Fruit fly (Drosophila melanogaster) whole organism, prepupa: ENCODE measurements around the gene Cdk12.

Experiments used
- CG10631 ChIP-seq: fragments of 200-800 bp; sonication (Bioruptor generic); optimal IDR thresholded peaks from 2 replicates; lab custom pipeline; 2016; ENCODE audit warnings: missing biosample characterization, missing genetic modification characterization
- CG10669 ChIP-seq: fragments of 200-800 bp; sonication (Bioruptor generic); optimal IDR thresholded peaks from 3 replicates; lab custom pipeline; 2018; ENCODE audit warnings: missing biosample characterization, mild to moderate bottlenecking, missing genetic modification characterization, moderate library complexity
- CG11762 ChIP-seq: fragments of 200-800 bp; sonication (Bioruptor generic); optimal IDR thresholded peaks from 3 replicates; lab custom pipeline; 2016; ENCODE audit warnings: missing biosample characterization, missing genetic modification characterization; ENCODE audit not compliant: insufficient read depth
- CG15336 ChIP-seq: fragments of 200-800 bp; sonication (Bioruptor generic); IDR thresholded peaks from 2 replicates; pipeline ENCODE4 v1.3.6; 2022; ENCODE audit warnings: missing biosample characterization, missing genetic modification characterization
- CG31627 ChIP-seq: fragments of 200-800 bp; sonication (Bioruptor generic); optimal IDR thresholded peaks from 3 replicates; lab custom pipeline; 2016; ENCODE audit warnings: missing biosample characterization, missing genetic modification characterization
- CG32006 ChIP-seq: fragments of 200-800 bp; sonication (Bioruptor generic); optimal IDR thresholded peaks from 3 replicates; lab custom pipeline; 2017; ENCODE audit warnings: missing biosample characterization, mild to moderate bottlenecking, missing genetic modification characterization
- CG34406 ChIP-seq: fragments of 200-800 bp; sonication (Bioruptor generic); optimal IDR thresholded peaks from 3 replicates; lab custom pipeline; 2016; ENCODE audit warnings: missing biosample characterization, missing genetic modification characterization
- CG4318 ChIP-seq: fragments of 200-800 bp; sonication (Bioruptor generic); optimal IDR thresholded peaks from 3 replicates; lab custom pipeline; 2017; ENCODE audit warnings: missing biosample characterization, mild to moderate bottlenecking, missing genetic modification characterization
- CG6163 ChIP-seq: fragments of 200-800 bp; sonication (Bioruptor generic); IDR thresholded peaks from 3 replicates; pipeline ENCODE4 v1.3.6; 2022; ENCODE audit warnings: missing biosample characterization, missing genetic modification characterization
- CG6276 ChIP-seq: fragments of 200-800 bp; sonication (Bioruptor generic); optimal IDR thresholded peaks from 2 replicates; lab custom pipeline; 2017; ENCODE audit warnings: missing biosample characterization, mild to moderate bottlenecking, missing genetic modification characterization
- CG6792 ChIP-seq: fragments of 200-800 bp; sonication (Bioruptor generic); optimal IDR thresholded peaks from 3 replicates; lab custom pipeline; 2016; ENCODE audit warnings: missing biosample characterization, missing genetic modification characterization
- CG6808 ChIP-seq: fragments of 200-800 bp; sonication (Bioruptor generic); optimal IDR thresholded peaks from 3 replicates; lab custom pipeline; 2017; ENCODE audit warnings: missing biosample characterization, missing genetic modification characterization, mild to moderate bottlenecking, moderate library complexity, missing genetic modification reagents
- CG6854 ChIP-seq: fragments of 200-800 bp; sonication (Bioruptor generic); optimal IDR thresholded peaks from 2 replicates; lab custom pipeline; 2017; ENCODE audit warnings: missing biosample characterization, mild to moderate bottlenecking, missing genetic modification characterization
- CG7368 ChIP-seq: fragments of 200-800 bp; sonication (Bioruptor generic); optimal IDR thresholded peaks from 3 replicates; lab custom pipeline; 2016; ENCODE audit warnings: missing biosample characterization, missing genetic modification characterization
- CG8319 ChIP-seq: fragments of 200-800 bp; sonication (Bioruptor generic); optimal IDR thresholded peaks from 3 replicates; lab custom pipeline; 2016; ENCODE audit warnings: missing biosample characterization, missing genetic modification characterization
- CG8632 ChIP-seq: fragments of 200-800 bp; sonication (Bioruptor generic); optimal IDR thresholded peaks from 3 replicates; lab custom pipeline; 2016; ENCODE audit warnings: missing biosample characterization, missing genetic modification characterization
- CG9139 ChIP-seq: fragments of 200-800 bp; sonication (Bioruptor generic); optimal IDR thresholded peaks from 3 replicates; lab custom pipeline; 2017; ENCODE audit warnings: missing biosample characterization, mild to moderate bottlenecking, missing genetic modification characterization
- Eip75B ChIP-seq: fragments of 200-800 bp; sonication (Bioruptor generic); optimal IDR thresholded peaks from 3 replicates; lab custom pipeline; 2016; ENCODE audit warnings: missing biosample characterization, missing genetic modification characterization
- Eip78C ChIP-seq: fragments of 200-800 bp; sonication (Bioruptor generic); peaks from one replicate; lab custom pipeline; 2016; ENCODE audit warnings: missing biosample characterization, missing genetic modification characterization
- Eip93F ChIP-seq: fragments of 200-800 bp; sonication (Bioruptor generic); optimal IDR thresholded peaks from 2 replicates; lab custom pipeline; 2016; ENCODE audit warnings: missing biosample characterization, mild to moderate bottlenecking, missing genetic modification characterization
- Ets21C ChIP-seq: fragments of 200-800 bp; sonication (Bioruptor generic); optimal IDR thresholded peaks from 3 replicates; lab custom pipeline; 2016; ENCODE audit warnings: missing biosample characterization, missing genetic modification characterization
- Gug ChIP-seq: fragments of 200-800 bp; sonication (Bioruptor generic); IDR thresholded peaks from 2 replicates; pipeline ENCODE4 v1.3.6; 2022; ENCODE audit warnings: missing biosample characterization, missing genetic modification characterization
- Hr38 ChIP-seq: sonication (Bioruptor generic); optimal IDR thresholded peaks from 2 replicates; lab custom pipeline; 2016; ENCODE audit warnings: missing biosample characterization, missing genetic modification characterization
- Hr39 ChIP-seq: fragments of 200-800 bp; sonication (Bioruptor generic); optimal IDR thresholded peaks from 2 replicates; lab custom pipeline; 2016; ENCODE audit warnings: missing biosample characterization, missing genetic modification characterization
- Lpt ChIP-seq: fragments of 200-800 bp; sonication (Bioruptor generic); optimal IDR thresholded peaks from 3 replicates; lab custom pipeline; 2016; ENCODE audit warnings: missing biosample characterization, missing genetic modification characterization
- Met ChIP-seq: fragments of 200-800 bp; sonication (Bioruptor generic); optimal IDR thresholded peaks from 3 replicates; lab custom pipeline; 2016; ENCODE audit warnings: missing biosample characterization, missing genetic modification characterization
- OdsH ChIP-seq: fragments of 200-800 bp; sonication (Bioruptor generic); optimal IDR thresholded peaks from 3 replicates; lab custom pipeline; 2016; ENCODE audit warnings: missing biosample characterization, missing genetic modification characterization
- Smox ChIP-seq: fragments of 200-800 bp; sonication (Bioruptor generic); optimal IDR thresholded peaks from 3 replicates; lab custom pipeline; 2016; ENCODE audit warnings: missing biosample characterization, missing genetic modification characterization
- Sox102F ChIP-seq: fragments of 200-800 bp; sonication (Bioruptor generic); optimal IDR thresholded peaks from 2 replicates; lab custom pipeline; 2016; ENCODE audit warnings: missing biosample characterization, mild to moderate bottlenecking, missing genetic modification characterization
- Sox14 ChIP-seq: fragments of 200-800 bp; sonication (Bioruptor generic); optimal IDR thresholded peaks from 3 replicates; lab custom pipeline; 2016; ENCODE audit warnings: missing biosample characterization, missing genetic modification characterization
- achi ChIP-seq: fragments of 200-800 bp; sonication (Bioruptor generic); optimal IDR thresholded peaks from 3 replicates; lab custom pipeline; 2016; ENCODE audit warnings: missing biosample characterization, missing genetic modification characterization
- acj6 ChIP-seq: fragments of 200-800 bp; sonication (Bioruptor generic); optimal IDR thresholded peaks from 3 replicates; lab custom pipeline; 2016; ENCODE audit warnings: missing biosample characterization, missing genetic modification characterization
- dac ChIP-seq: fragments of 200-800 bp; sonication (Bioruptor generic); optimal IDR thresholded peaks from 2 replicates; lab custom pipeline; 2017; ENCODE audit warnings: missing biosample characterization, mild to moderate bottlenecking, missing genetic modification characterization
- dsx ChIP-seq: fragments of 200-800 bp; optimal IDR thresholded peaks from 3 replicates; lab custom pipeline; 2019; ENCODE audit warnings: missing biosample characterization, mild to moderate bottlenecking, missing genetic modification characterization, moderate library complexity; ENCODE audit not compliant: poor library complexity, severe bottlenecking
- esn ChIP-seq: fragments of 200-800 bp; sonication (Bioruptor generic); optimal IDR thresholded peaks from 2 replicates; lab custom pipeline; 2016; ENCODE audit warnings: missing biosample characterization, mild to moderate bottlenecking, missing genetic modification characterization, moderate library complexity
- fd59A ChIP-seq: fragments of 200-800 bp; sonication (Bioruptor generic); optimal IDR thresholded peaks from 2 replicates; lab custom pipeline; 2017; ENCODE audit warnings: missing biosample characterization, mild to moderate bottlenecking, missing genetic modification characterization, missing genetic modification reagents
- lz ChIP-seq: fragments of 200-800 bp; sonication (Bioruptor generic); optimal IDR thresholded peaks from 3 replicates; lab custom pipeline; 2016; ENCODE audit warnings: missing biosample characterization, missing genetic modification characterization
- net ChIP-seq: fragments of 200-800 bp; sonication (Bioruptor generic); optimal IDR thresholded peaks from 3 replicates; lab custom pipeline; 2016; ENCODE audit warnings: missing biosample characterization, missing genetic modification characterization
- pdm3 ChIP-seq: fragments of 200-800 bp; sonication (Bioruptor generic); optimal IDR thresholded peaks from 3 replicates; lab custom pipeline; 2016; ENCODE audit warnings: missing biosample characterization, missing genetic modification characterization
- salr ChIP-seq, 2 experiments: fragments of 200-800 bp; sonication (Bioruptor generic); optimal IDR thresholded peaks; 3 replicates each; lab custom pipeline; 2016 to 2018; ENCODE audit warnings: missing biosample characterization in 2 of 2, missing genetic modification characterization in 2 of 2, mild to moderate bottlenecking in 1 of 2
- spab ChIP-seq: fragments of 200-800 bp; sonication (Bioruptor generic); optimal IDR thresholded peaks from 2 replicates; lab custom pipeline; 2017; ENCODE audit warnings: missing biosample characterization, mild to moderate bottlenecking, missing genetic modification characterization, missing genetic modification reagents
- svp ChIP-seq: fragments of 200-800 bp; sonication (Bioruptor generic); peaks from one replicate; lab custom pipeline; 2016; ENCODE audit warnings: missing biosample characterization, missing genetic modification characterization

Gene Cdk12

dm6 chr3L:21507354-21507928 lies 8.7 kb upstream of the Cdk12 start, which contains the start of the genes Glg1 and M6 (continued):
- TF ChIP-seq salr (GFP tag; optimal IDR thresholded peaks at IDR 0.05; lab: Kevin White, UChicago) (peak in 1 of 2 experiments; percentile 40), CG6276 (peak; percentile 33), spab (GFP tag; lab: Kevin White, UChicago) (no peak), pdm3 (GFP tag; lab: Kevin White, UChicago) (no peak), Met (GFP tag; lab: Kevin White, UChicago) (peak; percentile 66), Hr38 (GFP tag; lab: Kevin White, UChicago) (no peak), Sox14 (GFP tag; lab: Kevin White, UChicago) (peak; percentile 64), CG6854 (GFP tag; lab: Kevin White, UChicago) (no peak), net (GFP tag; lab: Kevin White, UChicago) (peak; percentile 27), Gug (GFP tag; lab: Robert Waterston, UW) (peak; percentile 49; the same call in 1 of the 2 replicates), Ets21C (GFP tag; lab: Kevin White, UChicago) (peak; percentile 61), svp (GFP tag; lab: Kevin White, UChicago) (no peak), Lpt (GFP tag; lab: Kevin White, UChicago) (no peak), Eip93F (GFP tag; lab: Kevin White, UChicago) (peak; percentile 15)

DNA sequence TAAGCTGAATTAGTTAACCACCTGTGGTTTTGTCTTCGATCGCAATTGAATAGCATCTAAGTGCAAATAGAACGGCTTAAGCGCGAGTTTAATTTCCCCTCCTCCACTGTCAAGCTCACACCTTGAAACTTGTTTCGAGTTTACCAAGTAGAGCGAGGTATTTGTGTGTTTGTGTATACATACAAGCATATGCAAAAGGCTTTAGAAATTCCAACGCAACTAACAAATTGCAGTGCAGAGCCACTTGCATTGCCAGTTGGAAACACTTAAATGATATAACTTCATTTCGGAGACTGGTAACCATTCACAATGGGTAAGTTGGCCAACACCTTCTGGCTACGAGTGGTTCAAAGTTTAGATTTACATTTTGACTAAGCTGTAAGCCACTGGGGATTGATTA lies 8.2 kb upstream of the Cdk12 start:
- TF ChIP-seq svp (GFP tag; lab: Kevin White, UChicago) = no peak
- no peak for TF ChIP-seq Ets21C (GFP tag; lab: Kevin White, UChicago)
- no peak for TF ChIP-seq Smox (GFP tag; lab: Kevin White, UChicago)
- TF ChIP-seq CG15336 (GFP tag; lab: Robert Waterston, UW) = no peak
- no peak for TF ChIP-seq lz (GFP tag; lab: Kevin White, UChicago)
- no peak for TF ChIP-seq Gug (GFP tag; lab: Robert Waterston, UW)
- no peak for TF ChIP-seq CG4318
- TF ChIP-seq CG10631 (GFP tag; lab: Kevin White, UChicago) = no peak
- no peak for TF ChIP-seq Hr39
- no peak for TF ChIP-seq acj6 (GFP tag; lab: Kevin White, UChicago)
- no peak for TF ChIP-seq CG6854 (GFP tag; lab: Kevin White, UChicago)
- TF ChIP-seq CG6808 (GFP tag; lab: Kevin White, UChicago) = no peak
- TF ChIP-seq Eip75B (GFP tag; lab: Kevin White, UChicago) = no peak
- no peak for TF ChIP-seq CG8632 (GFP tag; lab: Kevin White, UChicago)

DNA sequence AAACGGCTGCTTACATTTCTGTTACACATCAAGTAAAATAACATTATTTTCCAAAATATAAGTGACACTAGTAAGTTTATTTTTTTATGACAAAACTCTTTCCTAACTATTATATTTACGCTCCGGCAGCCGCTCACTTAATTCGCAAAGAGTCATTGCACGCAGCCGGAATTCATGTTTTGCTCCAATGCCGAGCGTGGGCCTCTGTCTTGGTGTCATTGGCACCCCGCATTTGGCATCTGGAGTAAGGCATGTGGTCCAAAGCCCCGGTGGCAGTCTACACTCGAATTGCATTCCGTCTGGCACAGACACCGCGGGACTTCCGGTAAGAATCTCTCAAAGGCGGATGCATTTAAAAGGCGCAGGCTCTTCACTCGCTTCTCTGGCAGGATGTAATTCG lies 7.5 kb upstream of the Cdk12 start:
- TF ChIP-seq Eip78C (peak; percentile 45), CG6808 (GFP tag; lab: Kevin White, UChicago) (no peak)

DNA sequence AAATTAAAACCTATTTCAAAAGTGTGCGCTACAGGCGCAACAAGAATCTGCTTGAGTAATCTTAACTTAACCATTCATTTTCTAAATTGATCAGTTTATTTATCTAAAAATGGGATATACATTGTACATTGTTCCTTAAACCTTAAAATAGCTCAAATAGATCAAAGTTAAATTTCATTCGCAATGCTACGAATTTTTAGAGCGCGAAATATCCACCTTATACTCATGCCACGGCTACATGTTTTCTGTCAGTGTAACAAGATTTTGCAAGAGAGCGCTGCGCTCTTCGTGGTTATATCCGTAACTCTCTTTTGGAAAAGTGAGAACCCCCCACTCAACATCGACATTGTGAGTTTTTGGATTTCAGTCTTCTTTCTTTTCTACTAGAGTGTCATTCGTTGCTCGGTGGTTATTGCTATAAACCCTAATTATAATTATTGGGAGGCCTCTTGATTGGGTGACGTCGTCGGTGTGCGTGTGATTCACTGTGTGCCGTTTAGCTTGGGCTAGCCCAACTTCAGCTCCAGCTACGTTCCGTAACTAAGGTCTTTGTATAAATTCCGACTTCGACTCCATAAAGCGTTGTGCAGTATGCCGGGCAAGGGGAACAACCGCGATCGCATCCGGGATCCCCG lies 6.5 kb upstream of the Cdk12 start:
- peak; percentile 40 for TF ChIP-seq dac (GFP tag; lab: Kevin White, UChicago)
- peak; percentile 25 for TF ChIP-seq CG11762
- peak; percentile 64 for TF ChIP-seq Smox (GFP tag; lab: Kevin White, UChicago)
- TF ChIP-seq CG32006 (GFP tag; lab: Kevin White, UChicago) = peak; percentile 80
- peak; percentile 54 for TF ChIP-seq CG7368 (GFP tag; lab: Kevin White, UChicago)
- TF ChIP-seq CG10669 (GFP tag; lab: Kevin White, UChicago) = peak; percentile 57
- TF ChIP-seq Eip93F (GFP tag; lab: Kevin White, UChicago) = no peak
- TF ChIP-seq CG34406 (GFP tag; lab: Kevin White, UChicago) = peak; percentile 53
- peak; percentile 68; the same call in 1 of the 2 replicates for TF ChIP-seq CG15336 (GFP tag; lab: Robert Waterston, UW)
- TF ChIP-seq CG9139 (GFP tag; lab: Kevin White, UChicago) = no peak
- TF ChIP-seq CG4318 = peak; percentile 52
- TF ChIP-seq fd59A (GFP tag; lab: Kevin White, UChicago) = peak; percentile 17
- peak; percentile 62 for TF ChIP-seq CG6792 (GFP tag; lab: Kevin White, UChicago)
- TF ChIP-seq salr (GFP tag; optimal IDR thresholded peaks at IDR 0.05; lab: Kevin White, UChicago) = no peak
- TF ChIP-seq Sox14 (GFP tag; lab: Kevin White, UChicago) = peak; percentile 49
- TF ChIP-seq CG10631 (GFP tag; lab: Kevin White, UChicago) = peak; percentile 55
- peak; percentile 68 for TF ChIP-seq OdsH
- peak; percentile 66 for TF ChIP-seq Met (GFP tag; lab: Kevin White, UChicago)
- peak; percentile 67 for TF ChIP-seq achi
- TF ChIP-seq Eip78C = peak; percentile 88
- TF ChIP-seq Sox102F = peak; percentile 61
- peak; percentile 67 for TF ChIP-seq CG6163 (GFP tag; lab: Robert Waterston, UW)
- no peak for TF ChIP-seq dsx (GFP tag; lab: Kevin White, UChicago)
- peak; percentile 51 for TF ChIP-seq Ets21C (GFP tag; lab: Kevin White, UChicago)
- peak; percentile 36 for TF ChIP-seq CG8319 (GFP tag; lab: Kevin White, UChicago)
- peak; percentile 13 for TF ChIP-seq spab (GFP tag; lab: Kevin White, UChicago)
- TF ChIP-seq esn (GFP tag; lab: Kevin White, UChicago) = peak; percentile 73
- peak; percentile 58 for TF ChIP-seq CG31627 (GFP tag; lab: Kevin White, UChicago)
